Worm (Caenorhabditis elegans) whole organism, early embryonic: ENCODE results near the gene F58E6.5.

Experiments
- F13C5.2 ChIP-seq: sonication (generic microtip); optimal IDR thresholded peaks from 2 replicates; lab custom pipeline; 2017; ENCODE audit warnings: mild to moderate bottlenecking, missing genetic modification characterization, inconsistent platforms, missing compliant biosample characterization
- aly-1 ChIP-seq: sonication (generic microtip); optimal IDR thresholded peaks from 2 replicates; lab custom pipeline; 2016; ENCODE audit warnings: missing genetic modification characterization, missing compliant biosample characterization
- ama-1 ChIP-seq: fragments of 150-350 bp; optimal IDR thresholded peaks from 2 replicates; lab custom pipeline; 2014
- ceh-36 ChIP-seq: sonication (generic microtip); optimal IDR thresholded peaks from 2 replicates; lab custom pipeline; 2016; ENCODE audit warnings: missing genetic modification characterization, inconsistent platforms, missing compliant biosample characterization
- flt-1 ChIP-seq: fragments of 200-800 bp; sonication (Bioruptor generic); IDR thresholded peaks from 2 replicates; pipeline ENCODE4 v1.3.6; 2022; ENCODE audit warnings: missing genetic modification characterization, missing compliant biosample characterization
- hmbx-1 ChIP-seq: sonication (generic microtip); optimal IDR thresholded peaks from 2 replicates; lab custom pipeline; 2016; ENCODE audit warnings: mild to moderate bottlenecking, missing genetic modification characterization, missing compliant biosample characterization
- hnd-1 ChIP-seq: sonication (generic microtip); optimal IDR thresholded peaks from 2 replicates; lab custom pipeline; 2016; ENCODE audit warnings: missing genetic modification characterization, missing compliant biosample characterization
- scrt-1 ChIP-seq: fragments of 200-800 bp; sonication (Bioruptor generic); IDR thresholded peaks from 2 replicates; pipeline ENCODE4 v1.3.6; 2022; ENCODE audit warnings: missing genetic modification characterization, missing compliant biosample characterization
- sea-1 ChIP-seq: fragments of 200-800 bp; sonication (Bioruptor generic); conservative IDR thresholded peaks from 2 replicates; pipeline ENCODE4 v1.3.6; 2022; ENCODE audit warnings: missing genetic modification characterization, missing compliant biosample characterization
- tbx-11 ChIP-seq: fragments of 200-800 bp; sonication (Bioruptor generic); IDR thresholded peaks from 2 replicates; pipeline ENCODE4 v1.3.6; 2022; ENCODE audit warnings: missing genetic modification characterization, missing compliant biosample characterization
- tra-4 ChIP-seq: sonication (generic microtip); optimal IDR thresholded peaks from 2 replicates; lab custom pipeline; 2017; ENCODE audit warnings: missing genetic modification characterization, missing compliant biosample characterization

- TF ChIP-seq ceh-36 (tag; lab: Kevin White, UChicago) (no peak), hmbx-1 (tag; lab: Kevin White, UChicago) (no peak), tra-4 (no peak), scrt-1 (GFP tag; lab: Robert Waterston, UW) (no peak), F13C5.2 (no peak), ama-1 (lab: Kevin White, UChicago) (no peak), flt-1 (no peak), tbx-11 (GFP tag; lab: Robert Waterston, UW) (no peak), sea-1 (no peak), hnd-1 (tag; lab: Kevin White, UChicago) (no peak), aly-1 (no peak)
Measured at ce11 chrV:9729462-9730162, 24.7 kb downstream of the F58E6.5 start, which contains the start of the genes aagr-3 and drap-1.
